Fruit fly (Drosophila melanogaster) whole organism, wandering third instar larva: ENCODE data around the gene CG6465.
A peak's percentile ranks its signal among the peaks of the same experiment; 100 is the strongest.

ENCODE experiments used
- CG9705 ChIP-seq: fragments of 200-800 bp; sonication (Bioruptor generic); optimal IDR thresholded peaks from 2 replicates; lab custom pipeline; 2018; ENCODE audit warnings: missing biosample characterization, mild to moderate bottlenecking, missing genetic modification characterization
- Myc ChIP-seq: fragments of >200 bp; optimal IDR thresholded peaks from 2 replicates; lab custom pipeline; 2017
- psq ChIP-seq: fragments of 200-800 bp; sonication (Bioruptor generic); optimal IDR thresholded peaks from 3 replicates; lab custom pipeline; 2017; ENCODE audit warnings: missing biosample characterization, mild to moderate bottlenecking, missing genetic modification characterization, moderate library complexity
- rgr ChIP-seq: fragments of 200-800 bp; sonication (Bioruptor generic); optimal IDR thresholded peaks from 3 replicates; lab custom pipeline; 2016; ENCODE audit warnings: missing biosample characterization, mild to moderate bottlenecking, missing genetic modification characterization

DNA sequence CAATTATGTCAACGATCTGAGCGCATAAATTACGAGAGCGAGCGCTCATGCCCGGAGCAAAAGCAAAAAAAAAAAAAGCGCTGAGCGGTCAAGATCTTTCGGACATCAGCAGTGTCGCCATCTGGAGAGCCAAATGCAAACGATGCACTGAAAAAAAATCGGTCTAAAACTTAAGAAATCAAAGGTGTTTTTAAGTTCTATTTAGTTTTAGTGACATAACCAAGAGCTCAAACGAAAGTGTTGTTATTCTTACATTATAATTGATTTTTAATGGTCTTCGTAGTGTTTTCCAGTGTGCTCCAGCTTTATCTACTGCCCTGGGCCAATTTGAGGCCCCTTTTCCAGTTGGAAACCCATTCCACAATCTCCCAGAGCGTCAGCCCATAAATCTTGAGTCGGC is 47.1 kb downstream of the CG6465 start:
- no peak for TF ChIP-seq Myc (lab: Kevin White, UChicago)
- TF ChIP-seq CG9705: no peak
- TF ChIP-seq rgr (GFP tag; lab: Kevin White, UChicago): peak; percentile 0
- no peak for TF ChIP-seq psq (GFP tag; lab: Kevin White, UChicago)
